Fruit fly (Drosophila melanogaster): ENCODE data around the gene CG7271.

Gene CG7271

dm6 chr3L:18625786-18626185 is 37.2 kb downstream of the CG7271 start, which contains the start of gene MYPT-75D (continued):
- TF ChIP-seq Dref (GFP tag; IDR thresholded peaks at IDR 0.05) (peak; percentile 83), ind (GFP tag; optimal IDR thresholded peaks at IDR 0.05) (no peak), Hr3 (GFP tag; optimal IDR thresholded peaks at IDR 0.05) (no peak), Side (GFP tag; optimal IDR thresholded peaks at IDR 0.05) (peak; percentile 42), D (optimal IDR thresholded peaks at IDR 0.05) (no peak), D (GFP tag; optimal IDR thresholded peaks at IDR 0.05) (no peak), CG12236 (GFP tag; optimal IDR thresholded peaks at IDR 0.05) (peak; percentile 25), pum (GFP tag; optimal IDR thresholded peaks at IDR 0.05) (no peak), HmgD (GFP tag; optimal IDR thresholded peaks at IDR 0.05) (peak; percentile 3), CG6854 (GFP tag; optimal IDR thresholded peaks at IDR 0.05) (no peak), CG34376 (GFP tag; optimal IDR thresholded peaks at IDR 0.05) (peak; percentile 60), CG15269 (tag; optimal IDR thresholded peaks at IDR 0.05) (peak; percentile 38), Meics (GFP tag; optimal IDR thresholded peaks at IDR 0.05) (peak; percentile 47), sna (GFP tag; IDR thresholded peaks at IDR 0.05; ENCODE audit: partially characterized antibody) (peak; percentile 79), CG2889 (GFP tag; IDR thresholded peaks at IDR 0.05) (no peak), CG1603 (tag; optimal IDR thresholded peaks at IDR 0.05) (peak; percentile 78), klu (GFP tag; IDR thresholded peaks at IDR 0.05) (no peak), ara (GFP tag; IDR thresholded peaks at IDR 0.05) (no peak), CG3838 (GFP tag; optimal IDR thresholded peaks at IDR 0.05) (no peak), bbx (GFP tag; IDR thresholded peaks at IDR 0.05; ENCODE audit: partially characterized antibody) (peak; percentile 97), en (GFP tag; optimal IDR thresholded peaks at IDR 0.05) (no peak), vnd (GFP tag; IDR thresholded peaks at IDR 0.05; ENCODE audit: partially characterized antibody) (peak; percentile 72; the same call in 1 of the 3 replicates), CG12744 (GFP tag; optimal IDR thresholded peaks at IDR 0.05) (no peak), cato (GFP tag; optimal IDR thresholded peaks at IDR 0.05; ENCODE audit: borderline replicate concordance) (no peak), slp2 (GFP tag; optimal IDR thresholded peaks at IDR 0.05) (no peak), lmd (GFP tag; IDR thresholded peaks at IDR 0.05) (no peak), tin (GFP tag; optimal IDR thresholded peaks at IDR 0.05) (no peak), pita (GFP tag; optimal IDR thresholded peaks at IDR 0.05) (no peak), Rx (GFP tag; IDR thresholded peaks at IDR 0.05) (no peak), Nf-YC (tag; optimal IDR thresholded peaks at IDR 0.05) (peak; percentile 20), caup (GFP tag; optimal IDR thresholded peaks at IDR 0.05; ENCODE audit: severe bottlenecking) (peak; percentile 23), mirr (GFP tag; optimal IDR thresholded peaks at IDR 0.05) (peak; percentile 44), CG15479 (GFP tag; optimal IDR thresholded peaks at IDR 0.05) (no peak), Pdp1 (GFP tag; optimal IDR thresholded peaks at IDR 0.05) (peak in 1 of 2 experiments; percentile 56), CG6175 (GFP tag; IDR thresholded peaks at IDR 0.05) (no peak), bowl (GFP tag; IDR thresholded peaks at IDR 0.05) (no peak), ci (GFP tag; IDR thresholded peaks at IDR 0.05) (peak; percentile 75), croc (GFP tag; conservative IDR thresholded peaks at IDR 0.05) (no peak), CG31365 (tag; optimal IDR thresholded peaks at IDR 0.05) (peak; percentile 24), lola (GFP tag; optimal IDR thresholded peaks at IDR 0.05) (no peak), CG6683 (GFP tag; optimal IDR thresholded peaks at IDR 0.05) (no peak), HLH54F (GFP tag; optimal IDR thresholded peaks at IDR 0.05) (peak; percentile 2), CG6813 (GFP tag; optimal IDR thresholded peaks at IDR 0.05) (peak; percentile 27), dimm (GFP tag; IDR thresholded peaks at IDR 0.05) (no peak), exex (tag; optimal IDR thresholded peaks at IDR 0.05) (peak; percentile 39), cwo (GFP tag; optimal IDR thresholded peaks at IDR 0.05) (peak; percentile 37), CG14710 (tag; optimal IDR thresholded peaks at IDR 0.05) (peak; percentile 51), danr (GFP tag; IDR thresholded peaks at IDR 0.05) (no peak), unpg (GFP tag; optimal IDR thresholded peaks at IDR 0.05) (peak; percentile 18), Aef1 (GFP tag; IDR thresholded peaks at IDR 0.05) (no peak), nerfin-1 (tag; optimal IDR thresholded peaks at IDR 0.05) (peak; percentile 67)
